Worm (Caenorhabditis elegans) whole organism, late embryonic: ENCODE measurements around the gene B0244.7.

Experiments
- K02D7.2 ChIP-seq: sonication (generic microtip); optimal IDR thresholded peaks from 2 replicates; lab custom pipeline; 2017; ENCODE audit warnings: mild to moderate bottlenecking, missing genetic modification characterization, missing compliant biosample characterization
- ama-1 ChIP-seq: fragments of 150-350 bp; optimal IDR thresholded peaks from 2 replicates; lab custom pipeline; 2014
- ceh-18 ChIP-seq: sonication (generic microtip); optimal IDR thresholded peaks from 2 replicates; lab custom pipeline; 2016; ENCODE audit warnings: missing genetic modification characterization, missing compliant biosample characterization
- elt-2 ChIP-seq: sonication (generic microtip); optimal IDR thresholded peaks from 2 replicates; lab custom pipeline; 2016; ENCODE audit warnings: missing genetic modification reagents, missing genetic modification characterization, missing compliant biosample characterization
- elt-4 ChIP-seq: sonication (generic microtip); optimal IDR thresholded peaks from 2 replicates; lab custom pipeline; 2016; ENCODE audit warnings: missing genetic modification characterization, missing compliant biosample characterization
- ets-4 ChIP-seq: sonication (generic microtip); optimal IDR thresholded peaks from 2 replicates; lab custom pipeline; 2016; ENCODE audit warnings: missing genetic modification characterization, missing compliant biosample characterization
- hlh-30 ChIP-seq: sonication (generic microtip); optimal IDR thresholded peaks from 2 replicates; lab custom pipeline; 2017; ENCODE audit warnings: antibody characterized with exemption, missing genetic modification characterization, missing compliant biosample characterization; ENCODE audit not compliant: insufficient read depth
- hlh-8 ChIP-seq: sonication (generic microtip); optimal IDR thresholded peaks from 2 replicates; lab custom pipeline; 2016; ENCODE audit warnings: missing genotype, missing genetic modification characterization, missing compliant biosample characterization
- nhr-11 ChIP-seq: fragments of 150-350 bp; optimal IDR thresholded peaks from 2 replicates; lab custom pipeline; 2014; ENCODE audit warnings: missing biosample characterization, missing genetic modification characterization
- rnt-1 ChIP-seq: sonication (generic microtip); optimal IDR thresholded peaks from 2 replicates; lab custom pipeline; 2016; ENCODE audit warnings: missing genetic modification characterization, missing compliant biosample characterization
- unc-55 ChIP-seq: sonication (generic microtip); optimal IDR thresholded peaks from 2 replicates; lab custom pipeline; 2017; ENCODE audit warnings: missing biosample characterization, missing genetic modification reagents, missing genetic modification characterization
- unc-86 ChIP-seq: sonication (generic microtip); optimal IDR thresholded peaks from 2 replicates; lab custom pipeline; 2016; ENCODE audit warnings: missing genetic modification characterization, missing compliant biosample characterization

ce11 chrIII:5714984-5715454 lies 16.3 kb upstream of the B0244.7 start:
- TF ChIP-seq nhr-11 (tag; lab: Kevin White, UChicago) (no peak), rnt-1 (tag; lab: Kevin White, UChicago) (no peak), hlh-30 (tag; lab: Kevin White, UChicago) (no peak), elt-2 (tag; lab: Kevin White, UChicago) (no peak), ets-4 (tag; lab: Kevin White, UChicago) (no peak), elt-4 (tag; lab: Kevin White, UChicago) (no peak), ceh-18 (tag; lab: Kevin White, UChicago) (no peak), hlh-8 (no peak), unc-55 (no peak), ama-1 (no peak), unc-86 (no peak), K02D7.2 (tag; lab: Kevin White, UChicago) (no peak)
